Fruit fly (Drosophila melanogaster): ENCODE data around the gene eIF4E1.

The eIF4E1 gene

DNA sequence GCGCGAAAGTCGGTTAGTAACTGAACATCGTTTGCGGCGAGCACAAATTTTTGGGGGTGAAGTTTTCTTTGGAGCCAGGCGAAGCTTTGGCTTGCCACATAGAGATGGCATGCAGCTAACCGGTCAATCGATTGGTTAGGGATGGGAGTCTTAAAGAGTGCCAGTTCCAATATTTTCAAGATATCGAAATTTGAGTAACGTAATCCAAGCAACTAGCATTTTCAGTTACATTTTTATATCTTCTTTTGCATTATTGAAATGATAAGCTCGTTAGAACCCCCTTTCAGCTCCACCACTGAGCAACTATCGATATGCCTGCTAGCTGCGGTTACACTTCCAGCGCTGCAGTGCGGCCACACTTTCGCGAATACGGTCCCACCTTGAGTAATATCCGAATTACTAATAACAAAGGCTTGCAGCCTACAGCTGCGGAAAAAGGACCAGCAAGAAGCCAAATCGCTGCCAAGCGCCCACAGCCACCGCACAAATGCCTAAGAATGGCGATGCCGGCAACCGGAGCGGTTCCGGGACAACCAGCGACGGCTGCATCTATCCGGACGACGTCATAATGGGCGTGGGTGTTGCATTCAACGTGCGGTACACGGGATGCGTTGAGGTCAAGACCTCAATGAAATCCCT is 24.5 kb upstream of the eIF4E1 start, which contains the start of the genes Atat and Shc (continued):
- TF ChIP-seq CG7839 (tag; optimal IDR thresholded peaks at IDR 0.05): peak; percentile 99
- TF ChIP-seq psq (GFP tag; optimal IDR thresholded peaks at IDR 0.05): peak; percentile 95
- TF ChIP-seq Awh (GFP tag; IDR thresholded peaks at IDR 0.05): peak; percentile 98
- TF ChIP-seq nerfin-1 (tag; optimal IDR thresholded peaks at IDR 0.05): peak; percentile 95
- peak; percentile 100 for TF ChIP-seq HLH3B (GFP tag; IDR thresholded peaks at IDR 0.05)
- TF ChIP-seq CG18619 (GFP tag; optimal IDR thresholded peaks at IDR 0.05): peak; percentile 99
- peak; percentile 99 for TF ChIP-seq CG6689 (GFP tag; IDR thresholded peaks at IDR 0.05)
- TF ChIP-seq Stat92E (GFP tag; optimal IDR thresholded peaks at IDR 0.05): peak in 1 of 3 experiments; percentile 90
- TF ChIP-seq Poxn (GFP tag; IDR thresholded peaks at IDR 0.05): peak; percentile 99
- peak; percentile 94 for TF ChIP-seq CG1529 (GFP tag; optimal IDR thresholded peaks at IDR 0.05)
- TF ChIP-seq sna (GFP tag; IDR thresholded peaks at IDR 0.05; ENCODE audit: partially characterized antibody): peak; percentile 92
- TF ChIP-seq Hmr (GFP tag; optimal IDR thresholded peaks at IDR 0.05): peak; percentile 99
- peak; percentile 99 for TF ChIP-seq NfI (GFP tag; optimal IDR thresholded peaks at IDR 0.05)
- TF ChIP-seq p53 (GFP tag; optimal IDR thresholded peaks at IDR 0.05): peak; percentile 99
- peak; percentile 94 for TF ChIP-seq ftz-f1 (GFP tag; optimal IDR thresholded peaks at IDR 0.05)
- TF ChIP-seq wek (GFP tag; optimal IDR thresholded peaks at IDR 0.05): peak; percentile 83
- TF ChIP-seq CG17568 (GFP tag; optimal IDR thresholded peaks at IDR 0.05): peak; percentile 95
- peak in 1 of 2 experiments; percentile 87 for TF ChIP-seq Dfd (GFP tag; optimal IDR thresholded peaks at IDR 0.05)
- TF ChIP-seq CG18764 (GFP tag; optimal IDR thresholded peaks at IDR 0.05): peak; percentile 99
- peak; percentile 98 for TF ChIP-seq Lhr (GFP tag; optimal IDR thresholded peaks at IDR 0.05)
- peak; percentile 99 for TF ChIP-seq CG17612 (GFP tag; IDR thresholded peaks at IDR 0.05)
- peak; percentile 99 for TF ChIP-seq Lim3 (GFP tag; IDR thresholded peaks at IDR 0.05)
- peak; percentile 99 to 100 for TF ChIP-seq Pdp1 (GFP tag; optimal IDR thresholded peaks at IDR 0.05)
- TF ChIP-seq Nf-YB (GFP tag; optimal IDR thresholded peaks at IDR 0.05): peak; percentile 87
- TF ChIP-seq CG34422 (GFP tag; IDR thresholded peaks at IDR 0.05): peak; percentile 100
- TF ChIP-seq dmrt99B (tag; optimal IDR thresholded peaks at IDR 0.05): peak; percentile 97
- TF ChIP-seq CG9797 (GFP tag; optimal IDR thresholded peaks at IDR 0.05): peak; percentile 100
- TF ChIP-seq CG18599 (GFP tag; optimal IDR thresholded peaks at IDR 0.05): peak; percentile 99
- peak; percentile 99 for TF ChIP-seq CG1792 (GFP tag; optimal IDR thresholded peaks at IDR 0.05)
- TF ChIP-seq CG15514 (GFP tag; optimal IDR thresholded peaks at IDR 0.05): peak; percentile 96
- peak; percentile 98 for TF ChIP-seq CG16779 (GFP tag; IDR thresholded peaks at IDR 0.05)
- TF ChIP-seq mam (GFP tag; optimal IDR thresholded peaks at IDR 0.05): peak; percentile 100
- TF ChIP-seq dpn (GFP tag; optimal IDR thresholded peaks at IDR 0.05): peak; percentile 100
- TF ChIP-seq Myb (GFP tag; optimal IDR thresholded peaks at IDR 0.05): peak; percentile 96
- peak; percentile 99 for TF ChIP-seq rib (GFP tag; IDR thresholded peaks at IDR 0.05)
- peak; percentile 90 for TF ChIP-seq Adf1 (GFP tag; IDR thresholded peaks at IDR 0.05)
- TF ChIP-seq emc (GFP tag; optimal IDR thresholded peaks at IDR 0.05): peak; percentile 99
- TF ChIP-seq CG16863 (GFP tag; optimal IDR thresholded peaks at IDR 0.05): peak; percentile 99
- peak; percentile 99 for TF ChIP-seq dan (GFP tag; IDR thresholded peaks at IDR 0.05)
- TF ChIP-seq sug (tag; optimal IDR thresholded peaks at IDR 0.05): peak; percentile 98
- TF ChIP-seq gsb-n (tag; optimal IDR thresholded peaks at IDR 0.05): peak; percentile 97
- peak; percentile 95 for TF ChIP-seq Hey (tag; optimal IDR thresholded peaks at IDR 0.05)
- TF ChIP-seq da (GFP tag; optimal IDR thresholded peaks at IDR 0.05): peak; percentile 99
- TF ChIP-seq CG6272 (GFP tag; IDR thresholded peaks at IDR 0.05): peak; percentile 100
- peak; percentile 96 for TF ChIP-seq CG7271 (tag; optimal IDR thresholded peaks at IDR 0.05)
- peak; percentile 99 for TF ChIP-seq luna (GFP tag; optimal IDR thresholded peaks at IDR 0.05)
- peak; percentile 100 for TF ChIP-seq Hsf (GFP tag; optimal IDR thresholded peaks at IDR 0.05)
- peak; percentile 100 for TF ChIP-seq Xbp1 (GFP tag; optimal IDR thresholded peaks at IDR 0.05)
- peak; percentile 100 for TF ChIP-seq CG30403 (GFP tag; optimal IDR thresholded peaks at IDR 0.05)
